Worm (Caenorhabditis elegans) whole organism, early embryonic: ENCODE data around the gene hrg-6.

Experiments
- B0310.2 ChIP-seq: sonication (generic microtip); optimal IDR thresholded peaks from 2 replicates; lab custom pipeline; 2016; ENCODE audit warnings: mild to moderate bottlenecking, missing genetic modification characterization, missing compliant biosample characterization
- F13C5.2 ChIP-seq: sonication (generic microtip); optimal IDR thresholded peaks from 2 replicates; lab custom pipeline; 2017; ENCODE audit warnings: mild to moderate bottlenecking, missing genetic modification characterization, inconsistent platforms, missing compliant biosample characterization
- aly-1 ChIP-seq: sonication (generic microtip); optimal IDR thresholded peaks from 2 replicates; lab custom pipeline; 2016; ENCODE audit warnings: missing genetic modification characterization, missing compliant biosample characterization
- ama-1 ChIP-seq: fragments of 150-350 bp; optimal IDR thresholded peaks from 2 replicates; lab custom pipeline; 2014
- ceh-13 ChIP-seq: fragments of 200-800 bp; sonication (Bioruptor generic); optimal IDR thresholded peaks from 2 replicates; lab custom pipeline; 2018; ENCODE audit warnings: mild to moderate bottlenecking, missing genetic modification characterization, missing compliant biosample characterization
- ceh-36 ChIP-seq: sonication (generic microtip); optimal IDR thresholded peaks from 2 replicates; lab custom pipeline; 2016; ENCODE audit warnings: missing genetic modification characterization, inconsistent platforms, missing compliant biosample characterization
- ets-7 ChIP-seq: sonication (generic microtip); optimal IDR thresholded peaks from 2 replicates; lab custom pipeline; 2016; ENCODE audit warnings: missing genotype, missing genetic modification characterization, missing compliant biosample characterization
- flt-1 ChIP-seq: fragments of 200-800 bp; sonication (Bioruptor generic); IDR thresholded peaks from 2 replicates; pipeline ENCODE4 v1.3.6; 2022; ENCODE audit warnings: missing genetic modification characterization, missing compliant biosample characterization
- hmbx-1 ChIP-seq: sonication (generic microtip); optimal IDR thresholded peaks from 2 replicates; lab custom pipeline; 2016; ENCODE audit warnings: mild to moderate bottlenecking, missing genetic modification characterization, missing compliant biosample characterization
- hmg-4 ChIP-seq: fragments of 200-800 bp; sonication (Bioruptor generic); optimal IDR thresholded peaks from 2 replicates; lab custom pipeline; 2018; ENCODE audit warnings: mild to moderate bottlenecking, missing genetic modification characterization, missing compliant biosample characterization
- hnd-1 ChIP-seq: sonication (generic microtip); optimal IDR thresholded peaks from 2 replicates; lab custom pipeline; 2016; ENCODE audit warnings: missing genetic modification characterization, missing compliant biosample characterization
- pes-1 ChIP-seq: fragments of 200-800 bp; sonication (Bioruptor generic); IDR thresholded peaks from 2 replicates; pipeline ENCODE4 v1.3.6; 2022; ENCODE audit warnings: missing genetic modification reagents, missing genetic modification characterization, missing compliant biosample characterization
- scrt-1 ChIP-seq: fragments of 200-800 bp; sonication (Bioruptor generic); IDR thresholded peaks from 2 replicates; pipeline ENCODE4 v1.3.6; 2022; ENCODE audit warnings: missing genetic modification characterization, missing compliant biosample characterization
- sea-1 ChIP-seq: fragments of 200-800 bp; sonication (Bioruptor generic); conservative IDR thresholded peaks from 2 replicates; pipeline ENCODE4 v1.3.6; 2022; ENCODE audit warnings: missing genetic modification characterization, missing compliant biosample characterization
- tbx-11 ChIP-seq: fragments of 200-800 bp; sonication (Bioruptor generic); IDR thresholded peaks from 2 replicates; pipeline ENCODE4 v1.3.6; 2022; ENCODE audit warnings: missing genetic modification characterization, missing compliant biosample characterization
- tbx-37 ChIP-seq: fragments of 200-800 bp; sonication (Bioruptor generic); conservative IDR thresholded peaks from 2 replicates; pipeline ENCODE4 v1.3.6; 2022; ENCODE audit warnings: missing genetic modification reagents, missing genetic modification characterization, missing compliant biosample characterization
- tra-4 ChIP-seq: sonication (generic microtip); optimal IDR thresholded peaks from 2 replicates; lab custom pipeline; 2017; ENCODE audit warnings: missing genetic modification characterization, missing compliant biosample characterization

Gene hrg-6

DNA sequence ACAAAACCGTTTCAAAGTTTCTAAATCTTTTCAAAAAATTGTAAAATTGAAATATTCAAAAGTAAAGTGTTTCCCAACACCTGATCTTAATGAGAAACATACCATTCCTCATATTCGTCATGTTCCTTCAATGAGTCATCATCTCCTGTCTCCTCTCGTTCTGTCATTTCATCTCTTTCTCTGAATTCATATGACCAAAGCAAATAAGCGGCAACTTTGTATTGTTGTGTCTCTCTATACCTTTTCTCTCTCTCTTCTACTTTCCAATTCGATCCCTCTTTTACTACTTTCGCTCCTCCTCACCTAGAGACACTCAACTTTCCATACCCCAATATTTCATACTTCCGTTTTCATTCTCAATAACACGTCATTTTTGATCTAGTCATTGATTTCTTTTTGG lies 24.1 kb upstream of the hrg-6 start:
- no peak for TF ChIP-seq B0310.2 (tag; lab: Kevin White, UChicago)
- TF ChIP-seq hmg-4: no peak
- no peak for TF ChIP-seq ama-1 (lab: Kevin White, UChicago)
- no peak for TF ChIP-seq aly-1
- no peak for TF ChIP-seq ceh-13 (GFP tag; lab: Kevin White, UChicago)
- TF ChIP-seq tbx-37 (GFP tag; lab: Robert Waterston, UW): no peak
- TF ChIP-seq pes-1 (GFP tag; lab: Robert Waterston, UW): no peak
- TF ChIP-seq sea-1 (GFP tag; lab: Robert Waterston, UW): no peak
- no peak for TF ChIP-seq scrt-1 (GFP tag; lab: Robert Waterston, UW)
- no peak for TF ChIP-seq hnd-1
- no peak for TF ChIP-seq F13C5.2 (tag; lab: Kevin White, UChicago)
- TF ChIP-seq ets-7 (tag; lab: Kevin White, UChicago): no peak
- TF ChIP-seq hmbx-1 (tag; lab: Kevin White, UChicago): no peak
- no peak for TF ChIP-seq tra-4 (tag; lab: Kevin White, UChicago)
- no peak for TF ChIP-seq tbx-11 (GFP tag; lab: Robert Waterston, UW)
- TF ChIP-seq ceh-36 (tag; lab: Kevin White, UChicago): no peak

DNA sequence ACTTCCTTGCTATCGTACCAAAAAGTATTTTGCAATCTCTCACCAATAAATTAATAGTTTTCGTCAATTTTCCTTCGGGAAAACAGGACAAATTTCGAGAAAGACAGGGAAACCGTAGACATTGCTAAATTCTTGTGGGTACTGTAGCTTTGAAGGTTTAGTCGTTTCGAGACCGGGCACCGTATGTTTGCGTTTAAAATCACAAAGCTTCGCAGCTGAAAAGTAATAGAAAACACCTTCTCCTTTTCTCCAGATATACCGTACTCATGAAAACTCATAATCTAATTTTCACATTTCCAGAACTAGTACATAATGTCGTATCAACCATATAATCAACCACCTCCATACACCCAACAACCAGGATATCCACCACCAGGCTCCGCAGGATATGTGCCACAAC lies 23.4 kb upstream of the hrg-6 start, which contains the start of gene F13H10.6:
Gene F13H10.6 (plus strand): TSS at position 301 of the 400 bp plus-strand sequence.
- TF ChIP-seq B0310.2 (tag; lab: Kevin White, UChicago): no peak
- TF ChIP-seq tra-4 (tag; lab: Kevin White, UChicago): no peak
- TF ChIP-seq hmg-4: no peak
- no peak for TF ChIP-seq sea-1 (GFP tag; lab: Robert Waterston, UW)
- TF ChIP-seq tbx-11 (GFP tag; lab: Robert Waterston, UW): no peak

DNA sequence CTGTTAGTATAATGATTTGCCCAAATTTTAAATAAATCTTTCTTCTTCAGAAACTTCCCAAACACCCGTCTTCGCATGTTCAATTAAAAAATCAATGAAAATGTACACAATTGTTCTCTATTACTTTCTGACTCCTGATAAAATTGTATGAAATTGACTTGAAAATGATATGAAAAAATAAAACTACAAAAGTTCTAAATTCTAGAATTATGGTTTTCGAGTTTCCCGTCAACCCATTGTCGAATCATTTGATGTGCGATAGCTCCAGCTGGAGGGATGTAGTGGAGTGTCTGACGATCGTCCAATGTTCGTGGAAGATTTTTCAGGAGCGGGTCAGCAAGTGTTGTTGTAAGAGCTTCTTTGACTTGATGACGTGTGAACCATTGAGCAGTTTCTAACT lies 22.5 kb upstream of the hrg-6 start:
- TF ChIP-seq tra-4 (tag; lab: Kevin White, UChicago): no peak
- no peak for TF ChIP-seq B0310.2 (tag; lab: Kevin White, UChicago)

DNA sequence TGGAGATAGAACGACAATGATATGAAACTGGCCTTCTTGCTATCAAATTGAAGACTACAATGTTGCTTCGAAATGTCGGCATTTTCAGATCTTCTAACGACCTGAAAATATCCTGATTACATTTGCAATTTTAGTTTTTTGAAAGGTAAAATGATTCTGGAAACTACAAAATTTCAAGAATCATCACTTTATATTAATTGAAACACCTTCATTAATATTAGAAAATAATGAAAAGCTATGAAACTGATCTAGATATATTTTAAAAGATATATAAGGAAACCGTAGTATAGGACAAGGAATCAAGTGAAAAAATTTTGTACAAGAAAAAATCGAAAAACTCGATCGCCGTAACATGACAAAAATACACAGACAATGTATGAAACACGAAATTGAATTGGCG lies 20.5 kb upstream of the hrg-6 start, which contains the start of gene ndx-9:
Gene ndx-9 (minus strand): TSS at position 101 of the 400 bp plus-strand sequence.
- TF ChIP-seq ets-7 (tag; lab: Kevin White, UChicago): no peak
- no peak for TF ChIP-seq hmbx-1 (tag; lab: Kevin White, UChicago)
- no peak for TF ChIP-seq ceh-13 (GFP tag; lab: Kevin White, UChicago)
- no peak for TF ChIP-seq scrt-1 (GFP tag; lab: Robert Waterston, UW)
- TF ChIP-seq F13C5.2 (tag; lab: Kevin White, UChicago): no peak
- no peak for TF ChIP-seq tbx-11 (GFP tag; lab: Robert Waterston, UW)
- TF ChIP-seq tbx-37 (GFP tag; lab: Robert Waterston, UW): no peak
- TF ChIP-seq aly-1: no peak
- no peak for TF ChIP-seq pes-1 (GFP tag; lab: Robert Waterston, UW)
- no peak for TF ChIP-seq hnd-1
- no peak for TF ChIP-seq tra-4 (tag; lab: Kevin White, UChicago)
- TF ChIP-seq ama-1 (lab: Kevin White, UChicago): no peak
- no peak for TF ChIP-seq ceh-36 (tag; lab: Kevin White, UChicago)
- no peak for TF ChIP-seq B0310.2 (tag; lab: Kevin White, UChicago)
- no peak for TF ChIP-seq hmg-4
- no peak for TF ChIP-seq flt-1

DNA sequence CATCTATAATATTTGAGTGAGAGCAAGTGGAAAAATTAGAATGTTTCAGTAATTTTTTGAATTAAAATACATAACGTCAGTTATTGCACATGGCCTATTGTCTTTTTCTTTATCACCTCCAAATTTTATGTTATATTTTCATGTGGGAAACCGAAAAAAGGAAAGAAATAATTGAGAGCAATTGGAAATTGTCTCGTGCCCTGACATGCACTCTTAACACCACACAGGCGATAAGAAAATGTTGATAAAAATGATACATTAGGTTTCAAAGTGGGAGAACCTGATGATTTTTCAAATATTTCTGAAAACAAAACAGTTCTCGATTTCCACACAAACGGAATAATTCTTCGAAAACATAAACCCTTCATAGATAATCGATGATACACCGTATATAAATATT lies 16.5 kb upstream of the hrg-6 start, which contains the start of gene F13H10.3:
Gene F13H10.3 (minus strand): TSS at position 73 of the 400 bp plus-strand sequence.
- TF ChIP-seq pes-1 (GFP tag; lab: Robert Waterston, UW) (no peak), hnd-1 (no peak), flt-1 (no peak), ets-7 (tag; lab: Kevin White, UChicago) (no peak), hmg-4 (no peak), F13C5.2 (tag; lab: Kevin White, UChicago) (no peak), B0310.2 (tag; lab: Kevin White, UChicago) (no peak), hmbx-1 (tag; lab: Kevin White, UChicago) (no peak), tbx-37 (GFP tag; lab: Robert Waterston, UW) (no peak), tbx-11 (GFP tag; lab: Robert Waterston, UW) (no peak)

DNA sequence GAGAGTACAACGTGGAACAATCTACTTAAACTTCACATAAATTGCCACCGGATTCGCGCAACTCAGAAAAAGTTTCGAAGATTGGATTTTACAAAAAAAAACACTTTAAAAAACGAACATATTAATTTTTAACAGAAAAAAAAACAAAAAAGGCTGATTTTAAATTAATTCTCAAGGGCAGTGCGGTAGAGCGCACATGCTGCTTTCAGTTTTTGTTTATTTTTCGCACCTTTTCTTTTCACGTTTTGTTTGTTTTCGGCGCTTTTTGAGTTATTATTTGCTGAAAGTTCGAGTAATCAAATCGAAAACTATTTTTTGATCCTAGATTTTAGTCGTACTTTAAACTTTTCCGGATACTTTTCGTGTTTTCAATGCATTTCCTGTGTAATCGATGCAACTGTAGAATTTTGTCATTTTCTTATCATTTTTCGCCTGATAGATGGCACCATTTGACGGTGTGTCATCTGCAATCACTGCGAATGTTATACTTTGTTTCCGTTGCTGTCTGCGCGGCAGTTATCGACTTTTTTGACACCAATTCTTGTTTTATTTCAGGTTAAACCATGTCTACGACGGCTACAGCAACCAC lies 12.3 kb upstream of the hrg-6 start, which contains the start of gene F13H10.8:
Gene F13H10.8 (plus strand): TSS at position 556 of the 589 bp plus-strand sequence.
- TF ChIP-seq pes-1 (GFP tag; lab: Robert Waterston, UW): no peak
- TF ChIP-seq flt-1: no peak
- peak; percentile 12 for TF ChIP-seq F13C5.2 (tag; lab: Kevin White, UChicago)
- no peak for TF ChIP-seq ceh-13 (GFP tag; lab: Kevin White, UChicago)
- TF ChIP-seq tbx-11 (GFP tag; lab: Robert Waterston, UW): no peak
- no peak for TF ChIP-seq tbx-37 (GFP tag; lab: Robert Waterston, UW)
- TF ChIP-seq ama-1 (lab: Kevin White, UChicago): no peak
- TF ChIP-seq scrt-1 (GFP tag; lab: Robert Waterston, UW): no peak

DNA sequence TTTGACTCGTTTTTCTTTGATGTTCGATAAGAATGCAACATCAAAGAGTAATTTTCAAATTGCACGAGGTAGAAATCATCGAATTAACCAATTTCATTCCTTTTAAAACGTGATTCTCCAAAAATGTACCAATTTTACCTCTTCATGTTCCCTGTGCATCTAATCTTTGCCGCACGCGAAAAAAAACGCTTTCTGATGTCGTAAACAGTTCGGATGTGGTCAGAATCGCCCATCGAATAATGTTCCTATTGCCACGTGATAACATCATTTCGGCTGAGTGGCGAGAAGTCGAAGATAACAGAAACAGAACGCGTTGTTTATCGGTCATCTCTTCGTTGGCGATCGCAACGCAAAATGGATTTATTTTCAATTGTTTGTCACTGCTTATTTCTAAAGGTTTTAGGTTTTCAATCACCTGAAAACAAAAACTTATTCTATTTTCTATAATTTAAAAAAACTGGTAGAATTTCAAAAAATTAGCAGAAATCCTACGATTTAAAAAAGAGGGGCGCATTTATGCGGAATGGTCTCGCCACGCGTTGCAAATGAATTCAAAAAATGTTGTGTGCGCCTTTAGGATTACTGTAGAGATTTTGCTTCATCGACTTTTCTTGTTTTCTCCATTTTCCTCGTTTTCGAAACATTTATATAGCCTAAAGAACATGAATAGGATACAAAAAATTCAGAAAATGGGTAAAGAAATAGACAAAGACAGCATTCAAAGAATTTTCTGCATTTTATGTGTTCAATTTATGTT lies 10.7 kb upstream of the hrg-6 start, which contains the start of gene mogs-1:
Gene mogs-1 (minus strand): TSS at position 417 of the 757 bp plus-strand sequence.
- TF ChIP-seq sea-1 (GFP tag; lab: Robert Waterston, UW) (no peak), pes-1 (GFP tag; lab: Robert Waterston, UW) (no peak), B0310.2 (tag; lab: Kevin White, UChicago) (no peak), ama-1 (lab: Kevin White, UChicago) (no peak), ceh-36 (tag; lab: Kevin White, UChicago) (no peak), tbx-37 (GFP tag; lab: Robert Waterston, UW) (no peak), ets-7 (tag; lab: Kevin White, UChicago) (no peak), tbx-11 (GFP tag; lab: Robert Waterston, UW) (no peak), hmbx-1 (tag; lab: Kevin White, UChicago) (no peak), F13C5.2 (tag; lab: Kevin White, UChicago) (no peak), hnd-1 (no peak), scrt-1 (GFP tag; lab: Robert Waterston, UW) (no peak), ceh-13 (GFP tag; lab: Kevin White, UChicago) (no peak), flt-1 (no peak), hmg-4 (no peak), aly-1 (no peak), tra-4 (tag; lab: Kevin White, UChicago) (no peak)
